Worm (Caenorhabditis elegans) whole organism, L4/young adult: Measurements from ENCODE around the gene cku-70.

Experiments used
- W03F9.2 ChIP-seq: fragments of 150-350 bp; optimal IDR thresholded peaks from 2 replicates; lab custom pipeline; 2014; ENCODE audit warnings: missing biosample characterization, missing genetic modification characterization
- him-1 ChIP-seq: sonication (generic microtip); optimal IDR thresholded peaks from 2 replicates; lab custom pipeline; 2016; ENCODE audit warnings: missing genotype, missing genetic modification reagents, missing genetic modification characterization, missing compliant biosample characterization

DNA sequence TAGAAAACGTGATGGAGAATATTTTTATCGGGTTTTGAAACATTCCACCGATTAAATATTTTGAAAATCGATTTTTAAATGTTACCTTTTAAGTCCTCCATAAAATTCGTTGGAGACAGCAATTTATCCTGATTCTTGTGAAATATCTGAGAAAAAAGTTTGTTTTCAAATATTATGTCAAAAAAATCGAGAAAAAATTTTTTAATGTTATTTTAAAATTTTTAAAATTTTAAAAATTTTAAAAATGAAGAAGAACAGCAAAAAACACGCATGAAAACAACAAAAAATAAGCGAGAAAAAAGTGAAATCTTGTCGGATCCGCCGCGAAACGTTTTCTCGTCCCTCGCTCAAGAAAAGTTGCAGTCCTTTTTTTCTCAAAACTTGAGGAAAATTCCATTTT, 27.1 kb upstream of the cku-70 start, which contains the start of gene Y48A6C.8:
- TF ChIP-seq him-1 (tag; lab: Kevin White, UChicago) (no peak), W03F9.2 (tag; lab: Kevin White, UChicago) (no peak)
